Fruit fly (Drosophila melanogaster) whole organism, embryonic: ENCODE data around the gene TTLL15.

ENCODE experiments used
- C15 ChIP-seq: fragments of 200-800 bp; sonication (Bioruptor generic); IDR thresholded peaks from 3 replicates; pipeline ENCODE4 v1.3.6; 2022; ENCODE audit warnings: missing biosample characterization, missing genetic modification characterization
- CG1024 ChIP-seq: fragments of 200-800 bp; sonication (Bioruptor generic); IDR thresholded peaks from 2 replicates; pipeline ENCODE4 v1.3.6; 2022; ENCODE audit warnings: missing biosample characterization, missing genetic modification characterization
- CG10462 ChIP-seq: fragments of 200-800 bp; sonication (Bioruptor generic); optimal IDR thresholded peaks from 2 replicates; lab custom pipeline; 2016; ENCODE audit warnings: missing biosample characterization, missing genetic modification characterization
- CG10654 ChIP-seq: fragments of 200-800 bp; sonication (Bioruptor generic); optimal IDR thresholded peaks from 2 replicates; lab custom pipeline; 2016; ENCODE audit warnings: missing biosample characterization, missing genetic modification characterization
- CG11560 ChIP-seq: fragments of 200-800 bp; sonication (Bioruptor generic); IDR thresholded peaks from 3 replicates; pipeline ENCODE4 v1.3.6; 2022; ENCODE audit warnings: missing biosample characterization, missing genetic modification characterization
- CG12744 ChIP-seq: fragments of 200-800 bp; sonication (Bioruptor generic); optimal IDR thresholded peaks from 2 replicates; lab custom pipeline; 2016; ENCODE audit warnings: missing biosample characterization, missing genetic modification characterization
- CG15073 ChIP-seq: fragments of 200-800 bp; sonication (Bioruptor generic); optimal IDR thresholded peaks from 2 replicates; lab custom pipeline; 2016; ENCODE audit warnings: missing biosample characterization, missing genetic modification characterization
- CG15269 ChIP-seq: fragments of 200-800 bp; sonication (Bioruptor generic); optimal IDR thresholded peaks from 2 replicates; lab custom pipeline; 2018; ENCODE audit warnings: missing biosample characterization, mild to moderate bottlenecking, missing genetic modification characterization, moderate library complexity
- CG16815 ChIP-seq: fragments of 200-800 bp; sonication (Bioruptor generic); optimal IDR thresholded peaks from 3 replicates; lab custom pipeline; 2017; ENCODE audit warnings: missing biosample characterization, mild to moderate bottlenecking, missing genetic modification characterization
- CG16863 ChIP-seq: fragments of 200-800 bp; sonication (Bioruptor generic); optimal IDR thresholded peaks from 3 replicates; lab custom pipeline; 2016; ENCODE audit warnings: missing biosample characterization, missing genetic modification characterization
- CG18619 ChIP-seq: fragments of 200-800 bp; sonication (Bioruptor generic); optimal IDR thresholded peaks from 3 replicates; lab custom pipeline; 2017; ENCODE audit warnings: missing biosample characterization, mild to moderate bottlenecking, missing genetic modification characterization
- CG31224 ChIP-seq: fragments of 200-800 bp; sonication (Bioruptor generic); IDR thresholded peaks from 2 replicates; pipeline ENCODE4 v1.3.6; 2022; ENCODE audit warnings: missing biosample characterization, missing genetic modification characterization
- CG34224 ChIP-seq: fragments of 200-800 bp; sonication (Bioruptor generic); IDR thresholded peaks from 3 replicates; pipeline ENCODE4 v1.3.6; 2022; ENCODE audit warnings: missing biosample characterization, missing genetic modification characterization; ENCODE audit not compliant: partially characterized antibody
- CG3726 ChIP-seq: fragments of 200-800 bp; sonication (Bioruptor generic); IDR thresholded peaks from 3 replicates; pipeline ENCODE4, ENCODE4 v1.3.6; 2022; ENCODE audit warnings: missing biosample characterization, missing genetic modification characterization
- CG3995 ChIP-seq: fragments of 200-800 bp; sonication (Bioruptor generic); optimal IDR thresholded peaks from 3 replicates; lab custom pipeline; 2016; ENCODE audit warnings: missing biosample characterization, missing genetic modification characterization
- CG4282 ChIP-seq: fragments of 200-800 bp; sonication (Bioruptor generic); optimal IDR thresholded peaks from 2 replicates; lab custom pipeline; 2016; ENCODE audit warnings: missing biosample characterization, missing genetic modification characterization
- CG43689 ChIP-seq: fragments of 200-800 bp; sonication (Bioruptor generic); IDR thresholded peaks from 2 replicates; pipeline ENCODE4 v1.3.6; 2022; ENCODE audit warnings: missing biosample characterization, missing genetic modification characterization
- CG7786 ChIP-seq: fragments of 200-800 bp; sonication (Bioruptor generic); optimal IDR thresholded peaks from 2 replicates; lab custom pipeline; 2016; ENCODE audit warnings: missing biosample characterization, missing genetic modification characterization
- CG8924 ChIP-seq: fragments of 200-800 bp; optimal IDR thresholded peaks from 3 replicates; lab custom pipeline; 2019; ENCODE audit warnings: missing biosample characterization, mild to moderate bottlenecking, missing genetic modification characterization, moderate library complexity
- CG9876 ChIP-seq: fragments of 200-800 bp; sonication (Bioruptor generic); optimal IDR thresholded peaks from 2 replicates; lab custom pipeline; 2016; ENCODE audit warnings: missing biosample characterization, missing genetic modification characterization
- Dad ChIP-seq: fragments of 200-800 bp; sonication (Bioruptor generic); optimal IDR thresholded peaks from 3 replicates; lab custom pipeline; 2016; ENCODE audit warnings: missing biosample characterization, missing genetic modification characterization
- Drgx ChIP-seq: fragments of 200-800 bp; sonication (Bioruptor generic); IDR thresholded peaks from 2 replicates; pipeline ENCODE4 v1.3.6; 2022; ENCODE audit warnings: missing biosample characterization, missing genetic modification characterization
- ERR ChIP-seq: fragments of 200-800 bp; sonication (Bioruptor generic); optimal IDR thresholded peaks from 2 replicates; lab custom pipeline; 2016; ENCODE audit warnings: missing biosample characterization, missing genetic modification characterization
- Fer1 ChIP-seq: fragments of 200-800 bp; sonication (Bioruptor generic); optimal IDR thresholded peaks from 2 replicates; lab custom pipeline; 2017; ENCODE audit warnings: missing biosample characterization, mild to moderate bottlenecking, missing genetic modification characterization
- Kr ChIP-seq: fragments of 200-800 bp; sonication (Bioruptor generic); optimal IDR thresholded peaks from 2 replicates; lab custom pipeline; 2017; ENCODE audit warnings: missing biosample characterization, mild to moderate bottlenecking, missing genetic modification characterization
- NFAT ChIP-seq: fragments of 200-800 bp; sonication (Bioruptor generic); IDR thresholded peaks from 2 replicates; pipeline ENCODE4 v1.3.6; 2022; ENCODE audit warnings: missing biosample characterization, missing genetic modification characterization
- Ptx1 ChIP-seq: fragments of 200-800 bp; sonication (Bioruptor generic); IDR thresholded peaks from 2 replicates; pipeline ENCODE4 v1.3.6; 2022; ENCODE audit warnings: missing biosample characterization, missing genetic modification characterization
- abd-A ChIP-seq: fragments of 200-800 bp; sonication (Bioruptor generic); optimal IDR thresholded peaks from 3 replicates; lab custom pipeline; 2019; ENCODE audit warnings: missing biosample characterization, mild to moderate bottlenecking, missing genetic modification characterization, moderate library complexity
- al ChIP-seq: fragments of 200-800 bp; sonication (Bioruptor generic); IDR thresholded peaks from 2 replicates; pipeline ENCODE4 v1.3.6; 2022; ENCODE audit warnings: missing biosample characterization, missing genetic modification characterization
- bsh ChIP-seq, 2 experiments: fragments of 200-800 bp; sonication (Bioruptor generic); optimal IDR thresholded peaks; 2 replicates each; lab custom pipeline; 2017 to 2018; ENCODE audit warnings: mild to moderate bottlenecking in 2 of 2, missing biosample characterization in 2 of 2, missing genetic modification characterization in 2 of 2, moderate library complexity in 1 of 2
- croc ChIP-seq: fragments of 200-800 bp; sonication (Bioruptor generic); conservative IDR thresholded peaks from 3 replicates; pipeline ENCODE4 v1.3.6; 2022; ENCODE audit warnings: missing biosample characterization, missing genetic modification characterization
- dpn ChIP-seq, 2 experiments: fragments of 200-800 bp; sonication (Bioruptor generic); optimal IDR thresholded peaks; 3 replicates each; lab custom pipeline; 2016; ENCODE audit warnings: missing biosample characterization in 2 of 2, missing genetic modification characterization in 2 of 2
- esg ChIP-seq: fragments of 200-800 bp; sonication (Bioruptor generic); conservative IDR thresholded peaks from 2 replicates; pipeline ENCODE4 v1.3.6; 2022; ENCODE audit warnings: missing biosample characterization, missing genetic modification characterization
- eyg ChIP-seq: fragments of 200-800 bp; sonication (Bioruptor generic); optimal IDR thresholded peaks from 3 replicates; lab custom pipeline; 2016; ENCODE audit warnings: missing biosample characterization, missing genetic modification characterization
- fd3F ChIP-seq: fragments of 200-800 bp; sonication (Bioruptor generic); optimal IDR thresholded peaks from 2 replicates; lab custom pipeline; 2018; ENCODE audit warnings: missing biosample characterization, mild to moderate bottlenecking, missing genetic modification characterization, moderate library complexity
- grn ChIP-seq: fragments of 200-800 bp; sonication (Bioruptor generic); optimal IDR thresholded peaks from 3 replicates; lab custom pipeline; 2017; ENCODE audit warnings: missing biosample characterization, missing genetic modification characterization
- hkb ChIP-seq, 2 experiments: fragments of 200-800 bp in 1 of 2; fragments of >200 bp in 1 of 2; sonication (Bioruptor generic) in 1 of 2; IDR thresholded peaks in 1 of 2; optimal IDR thresholded peaks in 1 of 2; 2 replicates each; pipeline versions ENCODE4 v1.3.6 to Lab custom; 2017 to 2022; ENCODE audit warnings: missing biosample characterization in 1 of 2, missing genetic modification characterization in 1 of 2
- insv ChIP-seq, 2 experiments: fragments of 200-800 bp; sonication (Bioruptor generic); optimal IDR thresholded peaks; 3 replicates each; lab custom pipeline; 2016 to 2018; ENCODE audit warnings: missing biosample characterization in 2 of 2, missing genetic modification characterization in 2 of 2
- kay ChIP-seq: fragments of 200-800 bp; sonication (Bioruptor generic); optimal IDR thresholded peaks from 2 replicates; lab custom pipeline; 2016; ENCODE audit warnings: missing biosample characterization, missing genetic modification characterization
- onecut ChIP-seq: fragments of 200-800 bp; sonication (Bioruptor generic); IDR thresholded peaks from 2 replicates; pipeline ENCODE4 v1.3.6; 2022; ENCODE audit warnings: missing biosample characterization, missing genetic modification characterization
- phol ChIP-seq: fragments of 200-800 bp; sonication (Bioruptor generic); optimal IDR thresholded peaks from 3 replicates; lab custom pipeline; 2018; ENCODE audit warnings: missing biosample characterization, mild to moderate bottlenecking, missing genetic modification characterization, moderate library complexity
- pros ChIP-seq: fragments of 200-800 bp; sonication (Bioruptor generic); optimal IDR thresholded peaks from 3 replicates; lab custom pipeline; 2019; ENCODE audit warnings: missing biosample characterization, mild to moderate bottlenecking, missing genetic modification characterization, moderate library complexity
- run ChIP-seq: fragments of 200-800 bp; sonication (Bioruptor generic); optimal IDR thresholded peaks from 3 replicates; lab custom pipeline; 2018; ENCODE audit warnings: missing biosample characterization, mild to moderate bottlenecking, missing genetic modification characterization
- sens ChIP-seq: fragments of 200-800 bp; sonication (Bioruptor generic); peaks from one replicate; lab custom pipeline; 2016; ENCODE audit warnings: missing biosample characterization, missing genetic modification characterization
- shn ChIP-seq: fragments of 200-800 bp; sonication (Bioruptor generic); optimal IDR thresholded peaks from 3 replicates; lab custom pipeline; 2016; ENCODE audit warnings: missing biosample characterization, missing genetic modification characterization
- slbo ChIP-seq: fragments of 200-800 bp; sonication (Bioruptor generic); IDR thresholded peaks from 2 replicates; pipeline ENCODE4 v1.3.6; 2022; ENCODE audit warnings: missing biosample characterization, missing genetic modification characterization
- tll ChIP-seq, 2 experiments: fragments of 200-800 bp in 1 of 2; fragments of >200 bp in 1 of 2; sonication (Bioruptor generic) in 1 of 2; optimal IDR thresholded peaks; 2 replicates each; lab custom pipeline; 2017 to 2019; ENCODE audit warnings: missing biosample characterization in 2 of 2, missing genetic modification characterization in 2 of 2, mild to moderate bottlenecking in 1 of 2, moderate library complexity in 1 of 2
- toy ChIP-seq: fragments of 200-800 bp; sonication (Bioruptor generic); IDR thresholded peaks from 2 replicates; pipeline ENCODE4 v1.3.6; 2022; ENCODE audit warnings: missing biosample characterization, missing genetic modification characterization
- ttk ChIP-seq: fragments of 200-800 bp; sonication (Bioruptor generic); IDR thresholded peaks from 2 replicates; pipeline ENCODE4 v2.1.2; 2022; ENCODE audit warnings: missing biosample characterization, missing genetic modification characterization
- vfl ChIP-seq: fragments of 200-800 bp; sonication (Bioruptor generic); optimal IDR thresholded peaks from 2 replicates; lab custom pipeline; 2016; ENCODE audit warnings: missing biosample characterization, missing genetic modification characterization
- wor ChIP-seq: fragments of 200-800 bp; sonication (Bioruptor generic); IDR thresholded peaks from 2 replicates; pipeline ENCODE4 v1.3.6; 2022; ENCODE audit warnings: missing biosample characterization, missing genetic modification characterization

TTLL15 gene

dm6 chr3R:10849515-10849973 lies 34.5 kb downstream of the TTLL15 start, which contains the start of gene CG42394 (continued):
- TF ChIP-seq dpn (GFP tag; optimal IDR thresholded peaks at IDR 0.05; lab: Kevin White, UChicago): peak; percentile 66 to 92
- no peak for TF ChIP-seq eyg
- peak; percentile 8; the same call in 1 of the 3 replicates for TF ChIP-seq CG11560
- peak; percentile 94 for TF ChIP-seq CG15269 (tag; lab: Kevin White, UChicago)
- TF ChIP-seq run (tag; lab: Kevin White, UChicago): peak; percentile 80
- TF ChIP-seq slbo (GFP tag; lab: Robert Waterston, UW): peak; percentile 89
- TF ChIP-seq CG9876 (GFP tag; lab: Kevin White, UChicago): no peak
- peak; percentile 76 for TF ChIP-seq Dad (GFP tag; lab: Kevin White, UChicago)
- peak; percentile 89 for TF ChIP-seq CG16815
- TF ChIP-seq CG34224 (GFP tag; lab: Robert Waterston, UW): no peak
- no peak for TF ChIP-seq CG3995 (GFP tag; lab: Kevin White, UChicago)
- peak; percentile 90 for TF ChIP-seq fd3F (GFP tag; lab: Kevin White, UChicago)
- peak; percentile 43 for TF ChIP-seq CG12744 (GFP tag; lab: Kevin White, UChicago)
- TF ChIP-seq C15: peak; percentile 83
- TF ChIP-seq CG16863 (GFP tag; lab: Kevin White, UChicago): peak; percentile 62
- TF ChIP-seq vfl (GFP tag; lab: Kevin White, UChicago): peak; percentile 71
- TF ChIP-seq pros (GFP tag; lab: Kevin White, UChicago): peak; percentile 34
- no peak for TF ChIP-seq abd-A (tag; lab: Kevin White, UChicago)
- peak; percentile 91 for TF ChIP-seq al (GFP tag; lab: Robert Waterston, UW)
- TF ChIP-seq Fer1 (GFP tag; lab: Kevin White, UChicago): peak; percentile 98
- TF ChIP-seq CG10654 (GFP tag; lab: Kevin White, UChicago): peak; percentile 89
- TF ChIP-seq Kr (GFP tag; lab: Kevin White, UChicago): peak; percentile 43
- TF ChIP-seq bsh (GFP tag; optimal IDR thresholded peaks at IDR 0.05; lab: Kevin White, UChicago): peak; percentile 93 to 95
- TF ChIP-seq CG18619 (GFP tag; lab: Kevin White, UChicago): peak; percentile 93
- TF ChIP-seq onecut (GFP tag; lab: Robert Waterston, UW): peak; percentile 87
- peak; percentile 53 for TF ChIP-seq CG15073
- TF ChIP-seq insv (GFP tag; optimal IDR thresholded peaks at IDR 0.05; lab: Kevin White, UChicago): peak in 1 of 2 experiments; percentile 31
- peak; percentile 46 for TF ChIP-seq shn (GFP tag; lab: Kevin White, UChicago)
- peak; percentile 87 for TF ChIP-seq toy (GFP tag; lab: Robert Waterston, UW)
- TF ChIP-seq ttk (GFP tag; lab: Robert Waterston, UW): peak; percentile 88
- TF ChIP-seq kay (GFP tag; lab: Kevin White, UChicago): peak; percentile 85
- TF ChIP-seq ERR: peak; percentile 67
- TF ChIP-seq CG7786 (GFP tag; lab: Kevin White, UChicago): peak; percentile 29
- TF ChIP-seq CG8924 (tag; lab: Kevin White, UChicago): peak; percentile 97
- peak; percentile 92 for TF ChIP-seq croc (GFP tag; lab: Robert Waterston, UW)
- TF ChIP-seq grn: no peak
- TF ChIP-seq CG4282 (GFP tag; lab: Kevin White, UChicago): no peak
- TF ChIP-seq CG10462 (GFP tag; lab: Kevin White, UChicago): peak; percentile 89
- no peak for TF ChIP-seq tll (GFP tag; optimal IDR thresholded peaks at IDR 0.05; lab: Kevin White, UChicago)
- TF ChIP-seq Ptx1: peak; percentile 94
- peak; percentile 88 for TF ChIP-seq esg
- no peak for TF ChIP-seq hkb (optimal IDR thresholded peaks at IDR 0.05; lab: Kevin White, UChicago)
- peak; percentile 97 for TF ChIP-seq hkb (GFP tag; IDR thresholded peaks at IDR 0.05; lab: Robert Waterston, UW)
- TF ChIP-seq phol (tag; lab: Kevin White, UChicago): peak; percentile 98
- TF ChIP-seq NFAT (GFP tag; lab: Robert Waterston, UW): peak; percentile 89
- peak; percentile 89 for TF ChIP-seq wor (GFP tag; lab: Robert Waterston, UW)
- TF ChIP-seq CG43689: peak; percentile 39; the same call in 1 of the 2 replicates
- peak; percentile 90 for TF ChIP-seq CG1024 (GFP tag; lab: Robert Waterston, UW)
- peak; percentile 88 for TF ChIP-seq CG31224
- TF ChIP-seq CG3726 (GFP tag; lab: Robert Waterston, UW): peak; percentile 88; the same call in 1 of the 3 replicates
- TF ChIP-seq Drgx (GFP tag; lab: Robert Waterston, UW): peak; percentile 95
- TF ChIP-seq sens: peak; percentile 97
